Worm (Caenorhabditis elegans) whole organism, early embryonic: ENCODE results near the gene C33H5.13.

Experiments
- B0310.2 ChIP-seq: sonication (generic microtip); optimal IDR thresholded peaks from 2 replicates; lab custom pipeline; 2016; ENCODE audit warnings: mild to moderate bottlenecking, missing genetic modification characterization, missing compliant biosample characterization
- F13C5.2 ChIP-seq: sonication (generic microtip); optimal IDR thresholded peaks from 2 replicates; lab custom pipeline; 2017; ENCODE audit warnings: mild to moderate bottlenecking, missing genetic modification characterization, inconsistent platforms, missing compliant biosample characterization
- aly-1 ChIP-seq: sonication (generic microtip); optimal IDR thresholded peaks from 2 replicates; lab custom pipeline; 2016; ENCODE audit warnings: missing genetic modification characterization, missing compliant biosample characterization
- ama-1 ChIP-seq: fragments of 150-350 bp; optimal IDR thresholded peaks from 2 replicates; lab custom pipeline; 2014
- ceh-13 ChIP-seq: fragments of 200-800 bp; sonication (Bioruptor generic); optimal IDR thresholded peaks from 2 replicates; lab custom pipeline; 2018; ENCODE audit warnings: mild to moderate bottlenecking, missing genetic modification characterization, missing compliant biosample characterization
- ceh-36 ChIP-seq: sonication (generic microtip); optimal IDR thresholded peaks from 2 replicates; lab custom pipeline; 2016; ENCODE audit warnings: missing genetic modification characterization, inconsistent platforms, missing compliant biosample characterization
- ets-7 ChIP-seq: sonication (generic microtip); optimal IDR thresholded peaks from 2 replicates; lab custom pipeline; 2016; ENCODE audit warnings: missing genotype, missing genetic modification characterization, missing compliant biosample characterization
- flt-1 ChIP-seq: fragments of 200-800 bp; sonication (Bioruptor generic); IDR thresholded peaks from 2 replicates; pipeline ENCODE4 v1.3.6; 2022; ENCODE audit warnings: missing genetic modification characterization, missing compliant biosample characterization
- hmbx-1 ChIP-seq: sonication (generic microtip); optimal IDR thresholded peaks from 2 replicates; lab custom pipeline; 2016; ENCODE audit warnings: mild to moderate bottlenecking, missing genetic modification characterization, missing compliant biosample characterization
- hmg-4 ChIP-seq: fragments of 200-800 bp; sonication (Bioruptor generic); optimal IDR thresholded peaks from 2 replicates; lab custom pipeline; 2018; ENCODE audit warnings: mild to moderate bottlenecking, missing genetic modification characterization, missing compliant biosample characterization
- hnd-1 ChIP-seq: sonication (generic microtip); optimal IDR thresholded peaks from 2 replicates; lab custom pipeline; 2016; ENCODE audit warnings: missing genetic modification characterization, missing compliant biosample characterization
- pes-1 ChIP-seq: fragments of 200-800 bp; sonication (Bioruptor generic); IDR thresholded peaks from 2 replicates; pipeline ENCODE4 v1.3.6; 2022; ENCODE audit warnings: missing genetic modification reagents, missing genetic modification characterization, missing compliant biosample characterization
- scrt-1 ChIP-seq: fragments of 200-800 bp; sonication (Bioruptor generic); IDR thresholded peaks from 2 replicates; pipeline ENCODE4 v1.3.6; 2022; ENCODE audit warnings: missing genetic modification characterization, missing compliant biosample characterization
- sea-1 ChIP-seq: fragments of 200-800 bp; sonication (Bioruptor generic); conservative IDR thresholded peaks from 2 replicates; pipeline ENCODE4 v1.3.6; 2022; ENCODE audit warnings: missing genetic modification characterization, missing compliant biosample characterization
- tbx-11 ChIP-seq: fragments of 200-800 bp; sonication (Bioruptor generic); IDR thresholded peaks from 2 replicates; pipeline ENCODE4 v1.3.6; 2022; ENCODE audit warnings: missing genetic modification characterization, missing compliant biosample characterization
- tbx-37 ChIP-seq: fragments of 200-800 bp; sonication (Bioruptor generic); conservative IDR thresholded peaks from 2 replicates; pipeline ENCODE4 v1.3.6; 2022; ENCODE audit warnings: missing genetic modification reagents, missing genetic modification characterization, missing compliant biosample characterization
- tra-4 ChIP-seq: sonication (generic microtip); optimal IDR thresholded peaks from 2 replicates; lab custom pipeline; 2017; ENCODE audit warnings: missing genetic modification characterization, missing compliant biosample characterization

C33H5.13 gene

ce11 chrIV:7808583-7808982 lies 16.5 kb upstream of the C33H5.13 start, which contains the start of gene C33H5.1:
Gene C33H5.1, plus strand, starts transcription at chrIV:7808912.
- TF ChIP-seq aly-1: no peak
- no peak for TF ChIP-seq B0310.2 (tag; lab: Kevin White, UChicago)
- TF ChIP-seq F13C5.2: no peak
- TF ChIP-seq ets-7: no peak
- no peak for TF ChIP-seq scrt-1 (GFP tag; lab: Robert Waterston, UW)
- TF ChIP-seq flt-1 (GFP tag; lab: Robert Waterston, UW): no peak
- no peak for TF ChIP-seq tbx-37 (GFP tag; lab: Robert Waterston, UW)
- no peak for TF ChIP-seq sea-1 (GFP tag; lab: Robert Waterston, UW)
- no peak for TF ChIP-seq tra-4 (tag; lab: Kevin White, UChicago)
- no peak for TF ChIP-seq hmg-4 (GFP tag; lab: Kevin White, UChicago)
- TF ChIP-seq pes-1: no peak
- TF ChIP-seq ceh-13 (GFP tag; lab: Kevin White, UChicago): no peak

- no peak for TF ChIP-seq hmbx-1 (tag; lab: Kevin White, UChicago)
- no peak for TF ChIP-seq hnd-1 (tag; lab: Kevin White, UChicago)
- no peak for TF ChIP-seq hmg-4 (GFP tag; lab: Kevin White, UChicago)
- TF ChIP-seq tbx-11: no peak
- TF ChIP-seq tbx-37 (GFP tag; lab: Robert Waterston, UW): no peak
- TF ChIP-seq ama-1 (lab: Kevin White, UChicago): no peak
- TF ChIP-seq F13C5.2: no peak
- no peak for TF ChIP-seq flt-1 (GFP tag; lab: Robert Waterston, UW)
- no peak for TF ChIP-seq ets-7
- no peak for TF ChIP-seq ceh-13 (GFP tag; lab: Kevin White, UChicago)
- TF ChIP-seq tra-4 (tag; lab: Kevin White, UChicago): no peak
- no peak for TF ChIP-seq ceh-36
- no peak for TF ChIP-seq scrt-1 (GFP tag; lab: Robert Waterston, UW)
- TF ChIP-seq B0310.2 (tag; lab: Kevin White, UChicago): no peak
- no peak for TF ChIP-seq pes-1
- no peak for TF ChIP-seq sea-1 (GFP tag; lab: Robert Waterston, UW)
- TF ChIP-seq aly-1: no peak
Measured at ce11 chrIV:7804740-7805139, 12.7 kb upstream of the C33H5.13 start, which contains the start of gene C33H5.2. Gene C33H5.2, plus strand, starts transcription at chrIV:7805040.

- TF ChIP-seq ceh-13 (GFP tag; lab: Kevin White, UChicago) (no peak), hnd-1 (tag; lab: Kevin White, UChicago) (no peak), hmg-4 (GFP tag; lab: Kevin White, UChicago) (no peak), aly-1 (no peak), ets-7 (no peak), sea-1 (GFP tag; lab: Robert Waterston, UW) (no peak), hmbx-1 (tag; lab: Kevin White, UChicago) (no peak), flt-1 (GFP tag; lab: Robert Waterston, UW) (no peak), tbx-37 (GFP tag; lab: Robert Waterston, UW) (no peak), pes-1 (no peak), B0310.2 (tag; lab: Kevin White, UChicago) (no peak), ceh-36 (no peak)
Measured at ce11 chrIV:7803250-7803649, 11.2 kb upstream of the C33H5.13 start, which contains the start of gene C33H5.16. Gene C33H5.16, minus strand, starts transcription at chrIV:7803350.

- TF ChIP-seq tbx-37 (GFP tag; lab: Robert Waterston, UW): no peak
Measured at ce11 chrIV:7800338-7800737, 8.3 kb upstream of the C33H5.13 start.

ce11 chrIV:7796432-7797113 lies 4.5 kb upstream of the C33H5.13 start, which contains the start of gene sgo-1:
Gene sgo-1, minus strand, starts transcription at chrIV:7796482.
- no peak for TF ChIP-seq F13C5.2
- no peak for TF ChIP-seq flt-1 (GFP tag; lab: Robert Waterston, UW)
- no peak for TF ChIP-seq ets-7
- TF ChIP-seq tbx-11: no peak
- TF ChIP-seq hmbx-1 (tag; lab: Kevin White, UChicago): no peak
- TF ChIP-seq B0310.2 (tag; lab: Kevin White, UChicago): no peak
- no peak for TF ChIP-seq scrt-1 (GFP tag; lab: Robert Waterston, UW)

- TF ChIP-seq ceh-13 (GFP tag; lab: Kevin White, UChicago) (no peak), sea-1 (GFP tag; lab: Robert Waterston, UW) (no peak), B0310.2 (tag; lab: Kevin White, UChicago) (no peak), hmbx-1 (tag; lab: Kevin White, UChicago) (no peak), aly-1 (no peak), tbx-37 (GFP tag; lab: Robert Waterston, UW) (no peak), flt-1 (GFP tag; lab: Robert Waterston, UW) (no peak), tbx-11 (no peak), tra-4 (tag; lab: Kevin White, UChicago) (no peak), ceh-36 (no peak), ama-1 (lab: Kevin White, UChicago) (no peak), hnd-1 (tag; lab: Kevin White, UChicago) (no peak), ets-7 (no peak), scrt-1 (GFP tag; lab: Robert Waterston, UW) (no peak), pes-1 (no peak), F13C5.2 (no peak), hmg-4 (GFP tag; lab: Kevin White, UChicago) (no peak)
Measured at ce11 chrIV:7794709-7795108, 2.6 kb upstream of the C33H5.13 start, which contains the start of gene ntp-1. Gene ntp-1, minus strand, starts transcription at chrIV:7794809.

- no peak for TF ChIP-seq ets-7
- peak; percentile 41 for TF ChIP-seq ama-1 (lab: Kevin White, UChicago)
- TF ChIP-seq flt-1 (GFP tag; lab: Robert Waterston, UW): no peak
- TF ChIP-seq F13C5.2: peak; percentile 84
- no peak for TF ChIP-seq B0310.2 (tag; lab: Kevin White, UChicago)
Measured at ce11 chrIV:7790801-7791588, 1.1 kb downstream of the C33H5.13 start, which contains the start of gene rsp-6. Gene rsp-6, minus strand, starts transcription at chrIV:7791229.
